Worm (Caenorhabditis elegans) whole organism, mixed stage, embryonic: ENCODE data around the gene srh-274.
"Not testable (repeated sequence)": the region's sequence is repeated elsewhere in the genome, so short reads cannot be mapped to it uniquely, and the experiment has no call there.

Experiments used
- bed-3 ChIP-seq: fragments of 200-800 bp; sonication (Bioruptor generic); optimal IDR thresholded peaks from 3 replicates; lab custom pipeline; 2018; ENCODE audit warnings: mild to moderate bottlenecking, missing genetic modification characterization, moderate library complexity, missing compliant biosample characterization
- blmp-1 ChIP-seq: fragments of 150-350 bp; optimal IDR thresholded peaks from 2 replicates; lab custom pipeline; 2014; ENCODE audit warnings: missing biosample characterization, missing genetic modification characterization
- ceh-39 ChIP-seq: fragments of 150-350 bp; optimal IDR thresholded peaks from 2 replicates; lab custom pipeline; 2014; ENCODE audit warnings: missing biosample characterization, missing genetic modification characterization
- elt-1 ChIP-seq: sonication (generic microtip); optimal IDR thresholded peaks from 2 replicates; lab custom pipeline; 2017; ENCODE audit warnings: missing genetic modification characterization, mild to moderate bottlenecking, missing compliant biosample characterization, antibody characterized with exemption, moderate library complexity, borderline replicate concordance; ENCODE audit not compliant: insufficient read depth
- elt-3 ChIP-seq: fragments of 150-350 bp; optimal IDR thresholded peaks from 2 replicates; lab custom pipeline; 2014; ENCODE audit warnings: missing biosample characterization, missing genetic modification characterization
- lsy-2 ChIP-seq: fragments of 150-350 bp; optimal IDR thresholded peaks from 2 replicates; lab custom pipeline; 2014; ENCODE audit warnings: missing biosample characterization, missing genetic modification characterization
- nhr-237 ChIP-seq: fragments of 150-350 bp; optimal IDR thresholded peaks from 2 replicates; lab custom pipeline; 2014; ENCODE audit warnings: missing biosample characterization, missing genetic modification characterization
- nhr-28 ChIP-seq: fragments of 150-350 bp; optimal IDR thresholded peaks from 2 replicates; lab custom pipeline; 2014; ENCODE audit warnings: missing biosample characterization, missing genetic modification characterization
- nhr-76 ChIP-seq: sonication (generic microtip); optimal IDR thresholded peaks from 2 replicates; lab custom pipeline; 2017; ENCODE audit warnings: missing biosample characterization, missing genetic modification characterization
- snpc-4 ChIP-seq: fragments of 150-350 bp; optimal IDR thresholded peaks from 2 replicates; lab custom pipeline; 2014; ENCODE audit warnings: missing biosample characterization, missing genetic modification characterization
- unc-120 ChIP-seq: sonication (generic microtip); optimal IDR thresholded peaks from 2 replicates; lab custom pipeline; 2017; ENCODE audit warnings: missing genetic modification characterization, missing compliant biosample characterization; ENCODE audit not compliant: poor library complexity, severe bottlenecking
- unc-62 ChIP-seq: fragments of 150-350 bp; optimal IDR thresholded peaks from 2 replicates; lab custom pipeline; 2014; ENCODE audit warnings: missing biosample characterization, missing genetic modification reagents, missing genetic modification characterization
- zip-8 ChIP-seq: fragments of 150-350 bp; optimal IDR thresholded peaks from 2 replicates; lab custom pipeline; 2014; ENCODE audit warnings: missing biosample characterization, missing genetic modification characterization
- ztf-11 ChIP-seq: fragments of 150-350 bp; optimal IDR thresholded peaks from 2 replicates; lab custom pipeline; 2014; ENCODE audit warnings: missing biosample characterization, missing genetic modification characterization

DNA sequence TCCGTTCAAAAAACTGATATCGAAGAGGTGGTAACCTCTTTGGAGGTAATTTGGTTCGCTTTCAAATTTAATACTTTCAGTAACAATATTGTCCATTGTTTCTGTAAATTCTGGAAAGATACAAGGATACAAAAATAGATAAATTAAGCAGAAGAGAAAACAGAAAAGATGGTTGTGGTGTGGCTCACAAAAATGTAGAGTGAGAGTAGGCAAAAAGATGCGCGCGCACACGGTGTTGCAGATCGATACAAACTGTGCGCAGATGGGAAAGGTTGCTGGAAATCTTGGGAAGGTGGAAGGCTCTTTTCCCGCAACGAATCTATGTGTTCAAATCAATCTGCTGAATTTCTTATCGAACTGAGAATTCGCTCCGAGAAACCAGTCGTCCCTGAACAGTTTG lies 41.7 kb downstream of the srh-274 start, which contains the start of gene btb-11:
- TF ChIP-seq nhr-237 (tag; lab: Kevin White, UChicago); nhr-28 (tag; lab: Kevin White, UChicago); nhr-76; ceh-39 (tag; lab: Kevin White, UChicago); snpc-4 (tag; lab: Kevin White, UChicago); bed-3 (GFP tag; lab: Kevin White, UChicago); elt-1; ztf-11; unc-62 (GFP tag; lab: Kevin White, UChicago); elt-3 (tag; lab: Kevin White, UChicago); lsy-2; zip-8; blmp-1 (tag; lab: Kevin White, UChicago); unc-120 (tag; lab: Kevin White, UChicago): not testable (repeated sequence)
